Worm (Caenorhabditis elegans) whole organism, late embryonic: ENCODE data around the gene F42A10.6.

ENCODE experiments used
- ama-1 ChIP-seq: fragments of 150-350 bp; optimal IDR thresholded peaks from 2 replicates; lab custom pipeline; 2014
- ceh-34 ChIP-seq: sonication (generic microtip); optimal IDR thresholded peaks from 2 replicates; lab custom pipeline; 2016; ENCODE audit warnings: mild to moderate bottlenecking, missing genetic modification characterization, missing compliant biosample characterization
- lim-6 ChIP-seq: sonication (generic microtip); optimal IDR thresholded peaks from 2 replicates; lab custom pipeline; 2016; ENCODE audit warnings: missing genetic modification characterization, missing compliant biosample characterization
- nhr-232 ChIP-seq: sonication (generic microtip); optimal IDR thresholded peaks from 2 replicates; lab custom pipeline; 2016; ENCODE audit warnings: missing genetic modification characterization, missing compliant biosample characterization
- pag-3 ChIP-seq: sonication (generic microtip); optimal IDR thresholded peaks from 2 replicates; lab custom pipeline; 2016; ENCODE audit warnings: missing compliant biosample characterization, missing genetic modification characterization, borderline replicate concordance
- ref-2 ChIP-seq: sonication (generic microtip); optimal IDR thresholded peaks from 2 replicates; lab custom pipeline; 2016; ENCODE audit warnings: missing genetic modification characterization, missing compliant biosample characterization
- unc-86 ChIP-seq: sonication (generic microtip); optimal IDR thresholded peaks from 2 replicates; lab custom pipeline; 2016; ENCODE audit warnings: missing genetic modification characterization, missing compliant biosample characterization

ce11 chrIII:6173020-6173597 lies 3.6 kb downstream of the F42A10.6 start, which contains the start of the genes abcf-3 and F42A10.5:
- TF ChIP-seq unc-86 (tag; lab: Kevin White, UChicago): no peak
- no peak for TF ChIP-seq lim-6 (tag; lab: Kevin White, UChicago)
- no peak for TF ChIP-seq ceh-34 (tag; lab: Kevin White, UChicago)
- no peak for TF ChIP-seq pag-3 (tag; lab: Kevin White, UChicago)
- TF ChIP-seq ama-1 (lab: Kevin White, UChicago): no peak
- no peak for TF ChIP-seq ref-2
- TF ChIP-seq nhr-232 (tag; lab: Kevin White, UChicago): no peak
